Worm (Caenorhabditis elegans): ENCODE data around the gene T05H10.4.

- TF ChIP-seq unc-62 (GFP tag; optimal IDR thresholded peaks at IDR 0.05) (no peak), nhr-28 (tag; optimal IDR thresholded peaks at IDR 0.05) (no peak), skn-1 (tag; optimal IDR thresholded peaks at IDR 0.05) (no peak), lin-39 (tag; optimal IDR thresholded peaks at IDR 0.05) (no peak), lir-3 (tag; optimal IDR thresholded peaks at IDR 0.05; ENCODE audit: poor library complexity) (no peak), nhr-84 (tag; optimal IDR thresholded peaks at IDR 0.05) (no peak), C04F5.9 (tag; optimal IDR thresholded peaks at IDR 0.05) (no peak), nhr-12 (tag; optimal IDR thresholded peaks at IDR 0.05) (no peak)
These were observed 18.3 kb upstream of the T05H10.4 start for ce11 chrII:8034617-8035016.

All from whole organism, L1 larva.